Worm (Caenorhabditis elegans) whole organism, midembryonic: Measurements from ENCODE around the gene srd-54.

Experiments used
- T22C8.4 ChIP-seq: fragments of 200-800 bp; sonication (Bioruptor generic); IDR thresholded peaks from 2 replicates; pipeline ENCODE4 v1.3.6; 2022; ENCODE audit warnings: missing genetic modification characterization, missing compliant biosample characterization
- cog-1 ChIP-seq: sonication (generic microtip); optimal IDR thresholded peaks from 2 replicates; lab custom pipeline; 2016; ENCODE audit warnings: missing genetic modification characterization, missing compliant biosample characterization
- flt-1 ChIP-seq: fragments of 200-800 bp; sonication (Bioruptor generic); IDR thresholded peaks from 2 replicates; pipeline ENCODE4 v1.3.6; 2022; ENCODE audit warnings: missing genetic modification characterization, missing compliant biosample characterization
- klf-2 ChIP-seq: fragments of 200-800 bp; sonication (Bioruptor generic); conservative IDR thresholded peaks from 2 replicates; pipeline ENCODE4 v1.3.6; 2022; ENCODE audit warnings: missing genetic modification reagents, missing genetic modification characterization, missing compliant biosample characterization
- med-1 ChIP-seq: sonication (generic microtip); optimal IDR thresholded peaks from 2 replicates; lab custom pipeline; 2017; ENCODE audit warnings: missing genetic modification characterization, mild to moderate bottlenecking, missing compliant biosample characterization, antibody characterized with exemption, missing genetic modification reagents; ENCODE audit not compliant: insufficient read depth
- tab-1 ChIP-seq: fragments of 200-800 bp; sonication (Bioruptor generic); IDR thresholded peaks from 2 replicates; pipeline ENCODE4 v1.3.6; 2022; ENCODE audit warnings: missing genetic modification characterization, missing compliant biosample characterization
- ztf-23 ChIP-seq: fragments of 200-800 bp; sonication (Bioruptor generic); IDR thresholded peaks from 2 replicates; pipeline ENCODE4 v1.3.6; 2022; ENCODE audit warnings: missing genetic modification reagents, missing genetic modification characterization, missing compliant biosample characterization

- TF ChIP-seq ztf-23 (no peak), med-1 (GFP tag; lab: Kevin White, UChicago) (no peak), T22C8.4 (GFP tag; lab: Robert Waterston, UW) (no peak), klf-2 (GFP tag; lab: Robert Waterston, UW) (no peak), tab-1 (GFP tag; lab: Robert Waterston, UW) (no peak), cog-1 (tag; lab: Kevin White, UChicago) (no peak), flt-1 (GFP tag; lab: Robert Waterston, UW) (no peak)
Observed at ce11 chrII:7483009-7483408, 50.6 kb downstream of the srd-54 start, which contains the start of gene cah-2.
